Fruit fly (Drosophila melanogaster): ENCODE data around the gene CG43219.
A peak's percentile ranks its signal among the peaks of the same experiment; 100 is the strongest.

CG43219 gene

dm6 chr3L:21224274-21224673 is 4.1 kb downstream of the CG43219 start:
- TF ChIP-seq NK7.1 (GFP tag; optimal IDR thresholded peaks at IDR 0.05): no peak
- peak; percentile 38 for TF ChIP-seq gem (tag; optimal IDR thresholded peaks at IDR 0.05)
- peak; percentile 21 for TF ChIP-seq dmrt99B (tag; optimal IDR thresholded peaks at IDR 0.05)
- peak; percentile 11; the same call in 1 of the 2 replicates for TF ChIP-seq CG31441 (GFP tag; IDR thresholded peaks at IDR 0.05)
- peak; percentile 15 for TF ChIP-seq CG30403 (GFP tag; optimal IDR thresholded peaks at IDR 0.05)
- peak; percentile 32 for TF ChIP-seq CG11504 (tag; optimal IDR thresholded peaks at IDR 0.05)

dm6 chr3L:21224701-21225223 is 4.6 kb downstream of the CG43219 start:
- no peak for TF ChIP-seq Rx (GFP tag; IDR thresholded peaks at IDR 0.05)
- TF ChIP-seq CG15696 (tag; optimal IDR thresholded peaks at IDR 0.05): no peak
- no peak for TF ChIP-seq zfh1 (GFP tag; IDR thresholded peaks at IDR 0.05)
- no peak; the same call in 1 of the 2 replicates for TF ChIP-seq rib (GFP tag; IDR thresholded peaks at IDR 0.05)
- no peak for TF ChIP-seq CG4617 (GFP tag; optimal IDR thresholded peaks at IDR 0.05; ENCODE audit: borderline replicate concordance)
- no peak for TF ChIP-seq CG13424 (tag; optimal IDR thresholded peaks at IDR 0.05)
- no peak for TF ChIP-seq pzg (GFP tag; optimal IDR thresholded peaks at IDR 0.05)
- no peak for TF ChIP-seq jumu (GFP tag; optimal IDR thresholded peaks at IDR 0.05)
- no peak for TF ChIP-seq sqz (GFP tag; optimal IDR thresholded peaks at IDR 0.05)
- TF ChIP-seq prd (optimal IDR thresholded peaks at IDR 0.05): no peak
- TF ChIP-seq prd (GFP tag; IDR thresholded peaks at IDR 0.05): no peak
- TF ChIP-seq Gug (GFP tag; IDR thresholded peaks at IDR 0.05): no peak
- no peak for TF ChIP-seq dmrt99B (tag; optimal IDR thresholded peaks at IDR 0.05)
- TF ChIP-seq klu (GFP tag; IDR thresholded peaks at IDR 0.05): no peak
- peak; percentile 76 for TF ChIP-seq cg (GFP tag; optimal IDR thresholded peaks at IDR 0.05)
- TF ChIP-seq CkIIα-i1 (GFP tag; IDR thresholded peaks at IDR 0.05): no peak
- TF ChIP-seq CG14050 (GFP tag; IDR thresholded peaks at IDR 0.05): no peak
- TF ChIP-seq Lpt (GFP tag; optimal IDR thresholded peaks at IDR 0.05): no peak
- TF ChIP-seq Ets65A (GFP tag): peak; percentile 31
- TF ChIP-seq pan (optimal IDR thresholded peaks at IDR 0.05): no peak
- no peak for TF ChIP-seq pan (GFP tag; optimal IDR thresholded peaks at IDR 0.05 in 1 of 2, IDR thresholded peaks at IDR 0.05 in 1 of 2)
- no peak for TF ChIP-seq CG12942 (GFP tag; optimal IDR thresholded peaks at IDR 0.05)
- no peak for TF ChIP-seq CG11695 (GFP tag; IDR thresholded peaks at IDR 0.05)
- no peak for TF ChIP-seq CG4404 (GFP tag; IDR thresholded peaks at IDR 0.05)
- no peak for TF ChIP-seq cad (GFP tag; optimal IDR thresholded peaks at IDR 0.05)
- TF ChIP-seq repo (GFP tag; optimal IDR thresholded peaks at IDR 0.05): no peak
- TF ChIP-seq cato (GFP tag; optimal IDR thresholded peaks at IDR 0.05; ENCODE audit: borderline replicate concordance): no peak
- TF ChIP-seq CG17328 (GFP tag; IDR thresholded peaks at IDR 0.05): no peak
- no peak for TF ChIP-seq peb (GFP tag; IDR thresholded peaks at IDR 0.05)
- TF ChIP-seq D19B (GFP tag; optimal IDR thresholded peaks at IDR 0.05): no peak
- TF ChIP-seq CHES-1-like (GFP tag; optimal IDR thresholded peaks at IDR 0.05): no peak
- TF ChIP-seq CG6175 (GFP tag; IDR thresholded peaks at IDR 0.05): 0 out of 3 replicates have a peak, but pooled peaks have one; percentile 8
- no peak for TF ChIP-seq chn (GFP tag; optimal IDR thresholded peaks at IDR 0.05)
- TF ChIP-seq caup (GFP tag; optimal IDR thresholded peaks at IDR 0.05; ENCODE audit: severe bottlenecking): no peak
- TF ChIP-seq twi (tag; optimal IDR thresholded peaks at IDR 0.05): no peak
- TF ChIP-seq wdn (GFP tag; IDR thresholded peaks at IDR 0.05): no peak
- TF ChIP-seq stwl (tag; optimal IDR thresholded peaks at IDR 0.05): no peak
- no peak for TF ChIP-seq knrl (GFP tag; IDR thresholded peaks at IDR 0.05; ENCODE audit: partially characterized antibody)
- TF ChIP-seq Vsx1 (GFP tag; optimal IDR thresholded peaks at IDR 0.05): no peak
- no peak for TF ChIP-seq Ada2b (GFP tag; IDR thresholded peaks at IDR 0.05)
- peak in 1 of 2 experiments; percentile 11 for TF ChIP-seq Trl (optimal IDR thresholded peaks at IDR 0.05)
- no peak for TF ChIP-seq Trl (GFP tag; optimal IDR thresholded peaks at IDR 0.05)
- TF ChIP-seq CG18262 (tag; optimal IDR thresholded peaks at IDR 0.05): no peak
- TF ChIP-seq luna (GFP tag; optimal IDR thresholded peaks at IDR 0.05): no peak
- no peak for TF ChIP-seq danr (GFP tag; IDR thresholded peaks at IDR 0.05)
- no peak for TF ChIP-seq CG13624 (GFP tag; optimal IDR thresholded peaks at IDR 0.05)
- no peak for TF ChIP-seq fru (optimal IDR thresholded peaks at IDR 0.05)

All from whole organism, embryonic.